Worm (Caenorhabditis elegans) whole organism, L2 larva: Measurements from ENCODE around the gene F52H2.3.

ENCODE experiments used
- ama-1 ChIP-seq: fragments of 150-350 bp; optimal IDR thresholded peaks from 2 replicates; lab custom pipeline; 2018; ENCODE audit warnings: inconsistent platforms
- lin-13 ChIP-seq: fragments of 150-350 bp; optimal IDR thresholded peaks from 2 replicates; lab custom pipeline; 2014; ENCODE audit warnings: missing biosample characterization, missing genetic modification reagents, missing genetic modification characterization
- nhr-23 ChIP-seq: fragments of 150-350 bp; optimal IDR thresholded peaks from 2 replicates; lab custom pipeline; 2014; ENCODE audit warnings: missing biosample characterization, missing genetic modification reagents, missing genetic modification characterization
- nhr-237 ChIP-seq: fragments of 150-350 bp; optimal IDR thresholded peaks from 2 replicates; lab custom pipeline; 2014; ENCODE audit warnings: missing biosample characterization, missing genetic modification characterization
- sma-3 ChIP-seq: sonication (generic microtip); optimal IDR thresholded peaks from 2 replicates; lab custom pipeline; 2016; ENCODE audit warnings: missing genetic modification reagents, missing genetic modification characterization, missing compliant biosample characterization
- ztf-11 ChIP-seq: sonication (generic microtip); optimal IDR thresholded peaks from 2 replicates; lab custom pipeline; 2017; ENCODE audit warnings: missing biosample characterization, missing genetic modification characterization

ce11 chrX:2559399-2559798 lies 18.5 kb upstream of the F52H2.3 start:
- TF ChIP-seq sma-3 (GFP tag; lab: Kevin White, UChicago) (no peak), ama-1 (no peak), nhr-23 (no peak), ztf-11 (tag; lab: Kevin White, UChicago) (no peak), lin-13 (peak; percentile 48), nhr-237 (tag; lab: Kevin White, UChicago) (no peak)
